Worm (Caenorhabditis elegans) whole organism, L4 larva: ENCODE results near the gene Y47D7A.19.

ENCODE experiments used
- ZK337.2 ChIP-seq: fragments of 200-800 bp; sonication (Bioruptor generic); IDR thresholded peaks from 2 replicates; pipeline ENCODE4 v1.3.6; 2022; ENCODE audit warnings: missing genetic modification reagents, missing genetic modification characterization, missing compliant biosample characterization
- ZK546.5 ChIP-seq, 2 experiments: sonication (generic microtip); optimal IDR thresholded peaks; 2 replicates each; lab custom pipeline; 2017; ENCODE audit warnings: missing biosample characterization in 2 of 2, missing genetic modification characterization in 2 of 2
- aly-2 ChIP-seq: sonication (generic microtip); optimal IDR thresholded peaks from 2 replicates; lab custom pipeline; 2018; ENCODE audit warnings: missing biosample characterization, missing genetic modification characterization
- ama-1 ChIP-seq: fragments of 150-350 bp; optimal IDR thresholded peaks from 2 replicates; lab custom pipeline; 2014; ENCODE audit warnings: inconsistent platforms, mixed read lengths
- ces-1 ChIP-seq: fragments of 150-350 bp; sonication (generic microtip); optimal IDR thresholded peaks from 4 replicates; lab custom pipeline; 2014; ENCODE audit warnings: missing biosample characterization, missing genetic modification reagents, missing genetic modification characterization
- dpl-1 ChIP-seq: fragments of 150-350 bp; optimal IDR thresholded peaks from 2 replicates; lab custom pipeline; 2014; ENCODE audit warnings: missing biosample characterization, missing genetic modification reagents, missing genetic modification characterization
- fkh-10 ChIP-seq: fragments of 150-350 bp; optimal IDR thresholded peaks from 2 replicates; lab custom pipeline; 2014; ENCODE audit warnings: missing biosample characterization, missing genetic modification reagents, missing genetic modification characterization
- lin-15B ChIP-seq: fragments of 150-350 bp; sonication (generic microtip); optimal IDR thresholded peaks from 3 replicates; lab custom pipeline; 2014; ENCODE audit warnings: missing biosample characterization, missing genetic modification characterization
- nhr-11 ChIP-seq: fragments of 150-350 bp; optimal IDR thresholded peaks from 2 replicates; lab custom pipeline; 2014; ENCODE audit warnings: missing biosample characterization, missing genetic modification characterization
- pha-4 ChIP-seq, 2 experiments: fragments of 150-350 bp in 1 of 2; fragments of 200-800 bp in 1 of 2; sonication (Bioruptor generic) in 1 of 2; IDR thresholded peaks in 1 of 2; optimal IDR thresholded peaks in 1 of 2; 2 replicates each; pipeline versions ENCODE4 v1.3.6 to Lab custom; 2014 to 2022; ENCODE audit warnings: missing genetic modification characterization in 2 of 2, missing genetic modification reagents in 2 of 2, missing biosample characterization in 1 of 2, missing compliant biosample characterization in 1 of 2
- snpc-4 ChIP-seq: fragments of 150-350 bp; optimal IDR thresholded peaks from 2 replicates; lab custom pipeline; 2014; ENCODE audit warnings: missing biosample characterization, missing genetic modification characterization
- unc-62 ChIP-seq, 3 experiments: fragments of 150-350 bp in 1 of 3; sonication (generic microtip); optimal IDR thresholded peaks in 2 of 3; peaks in 1 of 3; 1 replicate in 1 of 3; 2 replicates in 2 of 3; lab custom pipeline; 2014 to 2017; ENCODE audit warnings: missing biosample characterization in 3 of 3, missing genetic modification characterization in 3 of 3, missing genetic modification reagents in 3 of 3, missing genotype in 1 of 3
- zag-1 ChIP-seq: fragments of 150-350 bp; optimal IDR thresholded peaks from 2 replicates; lab custom pipeline; 2014; ENCODE audit warnings: missing biosample characterization, missing genetic modification characterization

DNA sequence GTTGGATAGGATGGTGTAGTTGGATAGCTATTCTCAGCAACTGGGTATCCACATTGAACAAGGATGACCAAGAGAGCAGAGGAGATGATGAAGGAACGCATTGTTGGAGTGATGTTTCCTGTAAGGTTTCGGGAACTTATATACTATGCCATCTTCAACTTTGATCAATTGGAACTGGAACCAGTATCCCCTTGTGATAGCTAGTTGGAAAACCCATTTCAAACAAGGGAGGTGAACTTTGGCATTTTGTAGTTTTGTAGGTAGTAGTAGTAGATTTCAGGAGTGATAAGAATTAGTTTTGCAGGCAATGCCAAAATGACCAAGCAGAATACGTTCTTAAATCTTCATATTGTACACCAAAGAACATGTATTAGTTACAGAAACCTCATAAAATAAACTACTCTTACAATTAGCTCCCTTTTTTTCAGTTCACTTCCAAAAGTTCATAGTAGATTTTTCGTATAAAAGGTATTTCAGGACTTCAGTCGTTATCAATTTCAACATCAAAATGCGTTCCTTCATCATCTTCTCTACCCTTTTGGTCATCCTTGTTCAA is 4.3 kb upstream of the Y47D7A.19 start, which contains the start of the genes Y47D7A.7 and Y47D7A.2:
- no peak for TF ChIP-seq aly-2 (tag; lab: Kevin White, UChicago)
- no peak for TF ChIP-seq dpl-1 (GFP tag; lab: Kevin White, UChicago)
- no peak for TF ChIP-seq ZK337.2 (GFP tag; lab: Robert Waterston, UW)
- TF ChIP-seq nhr-11 = no peak
- no peak for TF ChIP-seq zag-1 (tag; lab: Kevin White, UChicago)
- TF ChIP-seq ama-1 (lab: Kevin White, UChicago) = no peak
- no peak for TF ChIP-seq pha-4 (GFP tag; IDR thresholded peaks at IDR 0.05; lab: Robert Waterston, UW)
- no peak for TF ChIP-seq pha-4 (tag; optimal IDR thresholded peaks at IDR 0.05; lab: Kevin White, UChicago)
- TF ChIP-seq ZK546.5 (tag; optimal IDR thresholded peaks at IDR 0.05; lab: Kevin White, UChicago) = no peak
- TF ChIP-seq ces-1 (GFP tag; lab: Kevin White, UChicago) = no peak
- TF ChIP-seq fkh-10 (GFP tag; lab: Kevin White, UChicago) = no peak
- TF ChIP-seq snpc-4 (tag; lab: Kevin White, UChicago) = no peak
- TF ChIP-seq unc-62 (GFP tag; optimal IDR thresholded peaks at IDR 0.05 in 1 of 2; lab: Kevin White, UChicago) = no peak
- TF ChIP-seq unc-62 (tag; optimal IDR thresholded peaks at IDR 0.05; lab: Kevin White, UChicago) = no peak
- no peak for TF ChIP-seq lin-15B
